Worm (Caenorhabditis elegans) whole organism, L1 larva: ENCODE measurements around the gene ragc-1.

Experiments used
- aha-1 ChIP-seq: fragments of 150-350 bp; optimal IDR thresholded peaks from 2 replicates; lab custom pipeline; 2014; ENCODE audit warnings: missing biosample characterization, missing genetic modification characterization
- ama-1 ChIP-seq: fragments of 150-350 bp; optimal IDR thresholded peaks from 2 replicates; lab custom pipeline; 2014
- ces-1 ChIP-seq: fragments of 150-350 bp; optimal IDR thresholded peaks from 2 replicates; lab custom pipeline; 2014; ENCODE audit warnings: missing biosample characterization, missing genetic modification reagents, missing genetic modification characterization
- dpl-1 ChIP-seq, 3 experiments: fragments of 150-350 bp in 2 of 3; sonication (generic microtip) in 1 of 3; optimal IDR thresholded peaks; 2 replicates each; lab custom pipeline; 2014 to 2017; ENCODE audit warnings: missing biosample characterization in 3 of 3, missing genetic modification characterization in 3 of 3, missing genetic modification reagents in 3 of 3
- elt-3 ChIP-seq, 6 experiments: fragments of 150-350 bp in 1 of 6; sonication (generic microtip); optimal IDR thresholded peaks; 2 replicates each; lab custom pipeline; 2017 to 2018; ENCODE audit warnings: missing biosample characterization in 6 of 6, missing genetic modification characterization in 6 of 6, inconsistent platforms in 1 of 6
- fkh-8 ChIP-seq: sonication (generic microtip); optimal IDR thresholded peaks from 2 replicates; lab custom pipeline; 2016; ENCODE audit warnings: mild to moderate bottlenecking, missing genetic modification characterization, missing compliant biosample characterization
- lin-14 ChIP-seq: fragments of 200-800 bp; sonication (Bioruptor generic); optimal IDR thresholded peaks from 2 replicates; lab custom pipeline; 2018; ENCODE audit warnings: mild to moderate bottlenecking, missing genetic modification characterization, moderate library complexity, missing compliant biosample characterization
- mab-9 ChIP-seq: fragments of 200-800 bp; sonication (Bioruptor generic); IDR thresholded peaks from 2 replicates; pipeline ENCODE4 v1.3.6; 2022; ENCODE audit warnings: missing genetic modification reagents, missing genetic modification characterization, missing compliant biosample characterization
- nhr-11 ChIP-seq: fragments of 150-350 bp; optimal IDR thresholded peaks from 2 replicates; lab custom pipeline; 2014; ENCODE audit warnings: missing biosample characterization, missing genetic modification characterization
- nhr-28 ChIP-seq: fragments of 150-350 bp; optimal IDR thresholded peaks from 2 replicates; lab custom pipeline; 2014; ENCODE audit warnings: missing biosample characterization, missing genetic modification characterization
- unc-62 ChIP-seq: fragments of 150-350 bp; optimal IDR thresholded peaks from 2 replicates; lab custom pipeline; 2014; ENCODE audit warnings: missing biosample characterization, missing genetic modification reagents, missing genetic modification characterization
- zag-1 ChIP-seq: fragments of 150-350 bp; optimal IDR thresholded peaks from 2 replicates; lab custom pipeline; 2014; ENCODE audit warnings: missing biosample characterization, missing genetic modification characterization

ce11 chrIV:11563090-11563489 is 41.6 kb downstream of the ragc-1 start:
- TF ChIP-seq mab-9 (GFP tag; lab: Robert Waterston, UW): no peak
- TF ChIP-seq elt-3 (tag; optimal IDR thresholded peaks at IDR 0.05; lab: Kevin White, UChicago): no peak
- TF ChIP-seq dpl-1 (GFP tag; optimal IDR thresholded peaks at IDR 0.05; lab: Kevin White, UChicago): no peak
- TF ChIP-seq nhr-28: no peak
- no peak for TF ChIP-seq ces-1 (GFP tag; lab: Kevin White, UChicago)
- no peak for TF ChIP-seq ama-1 (lab: Kevin White, UChicago)
- TF ChIP-seq fkh-8 (tag; lab: Kevin White, UChicago): no peak
- TF ChIP-seq zag-1: no peak
- TF ChIP-seq lin-14: no peak
- TF ChIP-seq aha-1: no peak
- no peak for TF ChIP-seq unc-62 (GFP tag; lab: Kevin White, UChicago)
- no peak for TF ChIP-seq nhr-11 (tag; lab: Kevin White, UChicago)
